Worm (Caenorhabditis elegans) whole organism, mixed stage, embryonic: Measurements from ENCODE around the gene T20D4.19.
A peak's percentile ranks its signal among the peaks of the same experiment; 100 is the strongest.

Experiments
- M03D4.4 ChIP-seq: sonication (generic microtip); optimal IDR thresholded peaks from 2 replicates; lab custom pipeline; 2017; ENCODE audit warnings: mild to moderate bottlenecking, missing genetic modification characterization, missing compliant biosample characterization
- bed-3 ChIP-seq: fragments of 200-800 bp; sonication (Bioruptor generic); optimal IDR thresholded peaks from 3 replicates; lab custom pipeline; 2018; ENCODE audit warnings: mild to moderate bottlenecking, missing genetic modification characterization, moderate library complexity, missing compliant biosample characterization
- blmp-1 ChIP-seq: fragments of 150-350 bp; optimal IDR thresholded peaks from 2 replicates; lab custom pipeline; 2014; ENCODE audit warnings: missing biosample characterization, missing genetic modification characterization
- ceh-39 ChIP-seq: fragments of 150-350 bp; optimal IDR thresholded peaks from 2 replicates; lab custom pipeline; 2014; ENCODE audit warnings: missing biosample characterization, missing genetic modification characterization
- ceh-43 ChIP-seq: fragments of 200-800 bp; sonication (Bioruptor generic); optimal IDR thresholded peaks from 2 replicates; lab custom pipeline; 2018; ENCODE audit warnings: mild to moderate bottlenecking, missing genetic modification characterization, moderate library complexity, missing compliant biosample characterization
- ceh-83 ChIP-seq: fragments of 200-800 bp; sonication (Bioruptor generic); optimal IDR thresholded peaks from 2 replicates; lab custom pipeline; 2018; ENCODE audit warnings: mild to moderate bottlenecking, missing genetic modification characterization, missing compliant biosample characterization
- ces-1 ChIP-seq: fragments of 150-350 bp; optimal IDR thresholded peaks from 2 replicates; lab custom pipeline; 2014; ENCODE audit warnings: missing biosample characterization, missing genetic modification reagents, missing genetic modification characterization
- cnd-1 ChIP-seq: fragments of 200-800 bp; sonication (Bioruptor generic); optimal IDR thresholded peaks from 2 replicates; lab custom pipeline; 2018; ENCODE audit warnings: mild to moderate bottlenecking, missing genetic modification characterization, missing compliant biosample characterization
- drap-1 ChIP-seq: fragments of 200-800 bp; sonication (Bioruptor generic); optimal IDR thresholded peaks from 3 replicates; lab custom pipeline; 2018; ENCODE audit warnings: mild to moderate bottlenecking, missing genetic modification characterization, missing compliant biosample characterization
- elt-1 ChIP-seq: sonication (generic microtip); optimal IDR thresholded peaks from 2 replicates; lab custom pipeline; 2017; ENCODE audit warnings: missing genetic modification characterization, mild to moderate bottlenecking, missing compliant biosample characterization, antibody characterized with exemption, moderate library complexity, borderline replicate concordance; ENCODE audit not compliant: insufficient read depth
- elt-3 ChIP-seq: fragments of 150-350 bp; optimal IDR thresholded peaks from 2 replicates; lab custom pipeline; 2014; ENCODE audit warnings: missing biosample characterization, missing genetic modification characterization
- flh-1 ChIP-seq: fragments of 200-800 bp; sonication (Bioruptor generic); optimal IDR thresholded peaks from 2 replicates; lab custom pipeline; 2018; ENCODE audit warnings: mild to moderate bottlenecking, missing genetic modification characterization, moderate library complexity, missing compliant biosample characterization
- ham-2 ChIP-seq: fragments of 200-800 bp; sonication (Bioruptor generic); optimal IDR thresholded peaks from 2 replicates; lab custom pipeline; 2018; ENCODE audit warnings: mild to moderate bottlenecking, missing genetic modification characterization, missing compliant biosample characterization
- hlh-1 ChIP-seq: fragments of 150-350 bp; optimal IDR thresholded peaks from 2 replicates; lab custom pipeline; 2014; ENCODE audit warnings: missing biosample characterization, missing genetic modification reagents, missing genetic modification characterization
- lin-13 ChIP-seq: fragments of 150-350 bp; optimal IDR thresholded peaks from 2 replicates; lab custom pipeline; 2014; ENCODE audit warnings: missing biosample characterization, missing genetic modification characterization
- lin-32 ChIP-seq: fragments of 200-800 bp; sonication (Bioruptor generic); optimal IDR thresholded peaks from 2 replicates; lab custom pipeline; 2018; ENCODE audit warnings: mild to moderate bottlenecking, missing genetic modification characterization, missing compliant biosample characterization
- lsy-2 ChIP-seq: fragments of 150-350 bp; optimal IDR thresholded peaks from 2 replicates; lab custom pipeline; 2014; ENCODE audit warnings: missing biosample characterization, missing genetic modification characterization
- mab-5 ChIP-seq: fragments of 150-350 bp; optimal IDR thresholded peaks from 2 replicates; lab custom pipeline; 2014; ENCODE audit warnings: missing biosample characterization, missing genetic modification characterization
- mep-1 ChIP-seq: fragments of 150-350 bp; optimal IDR thresholded peaks from 2 replicates; lab custom pipeline; 2017; ENCODE audit warnings: missing biosample characterization, missing genetic modification reagents, missing genetic modification characterization, inconsistent platforms
- mls-2 ChIP-seq: sonication (generic microtip); optimal IDR thresholded peaks from 2 replicates; lab custom pipeline; 2016; ENCODE audit warnings: mild to moderate bottlenecking, missing genetic modification characterization, moderate library complexity, missing compliant biosample characterization
- nhr-12 ChIP-seq: fragments of 150-350 bp; optimal IDR thresholded peaks from 2 replicates; lab custom pipeline; 2014; ENCODE audit warnings: missing biosample characterization, missing genetic modification characterization
- nhr-2 ChIP-seq: fragments of 150-350 bp; optimal IDR thresholded peaks from 2 replicates; lab custom pipeline; 2014; ENCODE audit warnings: missing biosample characterization, missing genetic modification characterization
- nhr-237 ChIP-seq: fragments of 150-350 bp; optimal IDR thresholded peaks from 2 replicates; lab custom pipeline; 2014; ENCODE audit warnings: missing biosample characterization, missing genetic modification characterization
- nhr-28 ChIP-seq: fragments of 150-350 bp; optimal IDR thresholded peaks from 2 replicates; lab custom pipeline; 2014; ENCODE audit warnings: missing biosample characterization, missing genetic modification characterization
- nhr-76 ChIP-seq: sonication (generic microtip); optimal IDR thresholded peaks from 2 replicates; lab custom pipeline; 2017; ENCODE audit warnings: missing biosample characterization, missing genetic modification characterization
- pha-4 ChIP-seq: fragments of 150-350 bp; optimal IDR thresholded peaks from 2 replicates; lab custom pipeline; 2018; ENCODE audit warnings: missing biosample characterization, missing genetic modification reagents, missing genetic modification characterization
- sem-2 ChIP-seq: fragments of 200-800 bp; sonication (Bioruptor generic); optimal IDR thresholded peaks from 2 replicates; lab custom pipeline; 2018; ENCODE audit warnings: mild to moderate bottlenecking, missing genetic modification characterization, missing compliant biosample characterization
- snpc-4 ChIP-seq: fragments of 150-350 bp; optimal IDR thresholded peaks from 2 replicates; lab custom pipeline; 2014; ENCODE audit warnings: missing biosample characterization, missing genetic modification characterization
- sptf-1 ChIP-seq: sonication (generic microtip); optimal IDR thresholded peaks from 2 replicates; lab custom pipeline; 2017; ENCODE audit warnings: mild to moderate bottlenecking, missing genetic modification characterization, moderate library complexity, missing compliant biosample characterization
- tbx-8 ChIP-seq: fragments of 200-800 bp; sonication (Bioruptor generic); optimal IDR thresholded peaks from 2 replicates; lab custom pipeline; 2018; ENCODE audit warnings: mild to moderate bottlenecking, missing genetic modification characterization, moderate library complexity, missing compliant biosample characterization
- unc-120 ChIP-seq: sonication (generic microtip); optimal IDR thresholded peaks from 2 replicates; lab custom pipeline; 2017; ENCODE audit warnings: missing genetic modification characterization, missing compliant biosample characterization; ENCODE audit not compliant: poor library complexity, severe bottlenecking
- unc-39 ChIP-seq: fragments of 150-350 bp; optimal IDR thresholded peaks from 2 replicates; lab custom pipeline; 2014; ENCODE audit warnings: missing biosample characterization, missing genetic modification characterization
- unc-62 ChIP-seq: fragments of 150-350 bp; optimal IDR thresholded peaks from 2 replicates; lab custom pipeline; 2014; ENCODE audit warnings: missing biosample characterization, missing genetic modification reagents, missing genetic modification characterization
- zip-8 ChIP-seq: fragments of 150-350 bp; optimal IDR thresholded peaks from 2 replicates; lab custom pipeline; 2014; ENCODE audit warnings: missing biosample characterization, missing genetic modification characterization
- ztf-11 ChIP-seq: fragments of 150-350 bp; optimal IDR thresholded peaks from 2 replicates; lab custom pipeline; 2014; ENCODE audit warnings: missing biosample characterization, missing genetic modification characterization

T20D4.19 gene

ce11 chrV:3451646-3452045 is 20.2 kb upstream of the T20D4.19 start:
- TF ChIP-seq flh-1 (GFP tag; lab: Kevin White, UChicago) (no peak), ces-1 (GFP tag; lab: Kevin White, UChicago) (peak; percentile 92), unc-120 (tag; lab: Kevin White, UChicago) (no peak), nhr-2 (tag; lab: Kevin White, UChicago) (no peak)

ce11 chrV:3450351-3450750 is 18.9 kb upstream of the T20D4.19 start:
- no peak for TF ChIP-seq lin-13 (tag; lab: Kevin White, UChicago)
- TF ChIP-seq nhr-76, result no peak
- peak; percentile 7 for TF ChIP-seq sptf-1

ce11 chrV:3449810-3450209 is 18.4 kb upstream of the T20D4.19 start:
- TF ChIP-seq hlh-1 (tag; lab: Kevin White, UChicago) (no peak), sptf-1 (peak; percentile 58), lin-32 (GFP tag; lab: Kevin White, UChicago) (no peak), nhr-12 (no peak), ceh-83 (GFP tag; lab: Kevin White, UChicago) (no peak), flh-1 (GFP tag; lab: Kevin White, UChicago) (no peak), pha-4 (tag; lab: Kevin White, UChicago) (no peak), elt-3 (tag; lab: Kevin White, UChicago) (no peak), ham-2 (GFP tag; lab: Kevin White, UChicago) (no peak), zip-8 (peak; percentile 62), lsy-2 (tag; lab: Kevin White, UChicago) (no peak), ceh-43 (GFP tag; lab: Kevin White, UChicago) (peak; percentile 43), snpc-4 (tag; lab: Kevin White, UChicago) (no peak), tbx-8 (GFP tag; lab: Kevin White, UChicago) (no peak), mep-1 (tag; lab: Kevin White, UChicago) (no peak), ztf-11 (tag; lab: Kevin White, UChicago) (no peak), unc-39 (tag; lab: Kevin White, UChicago) (no peak), elt-1 (tag; lab: Kevin White, UChicago) (no peak), M03D4.4 (no peak), unc-62 (GFP tag; lab: Kevin White, UChicago) (no peak), nhr-28 (tag; lab: Kevin White, UChicago) (no peak), nhr-2 (tag; lab: Kevin White, UChicago) (peak; percentile 92), nhr-76 (no peak), blmp-1 (no peak), unc-120 (tag; lab: Kevin White, UChicago) (no peak), bed-3 (GFP tag; lab: Kevin White, UChicago) (no peak), cnd-1 (tag; lab: Kevin White, UChicago) (peak; percentile 65), nhr-237 (no peak), mab-5 (tag; lab: Kevin White, UChicago) (no peak), mls-2 (tag; lab: Kevin White, UChicago) (no peak), ceh-39 (no peak), lin-13 (tag; lab: Kevin White, UChicago) (no peak), ces-1 (GFP tag; lab: Kevin White, UChicago) (no peak), sem-2 (no peak), drap-1 (GFP tag; lab: Kevin White, UChicago) (no peak)

- peak; percentile 25 for TF ChIP-seq M03D4.4
- no peak for TF ChIP-seq nhr-12
- TF ChIP-seq mls-2 (tag; lab: Kevin White, UChicago), result peak; percentile 22
These were observed 13.8 kb upstream of the T20D4.19 start for ce11 chrV:3445090-3445832.
